Worm (Caenorhabditis elegans) whole organism, late embryonic: ENCODE measurements around the gene C37C3.9.

ENCODE experiments used
- Y22D7AL.16 ChIP-seq: sonication (generic microtip); optimal IDR thresholded peaks from 2 replicates; lab custom pipeline; 2016; ENCODE audit warnings: missing genetic modification characterization, missing compliant biosample characterization
- ama-1 ChIP-seq: fragments of 150-350 bp; optimal IDR thresholded peaks from 2 replicates; lab custom pipeline; 2014
- ceh-18 ChIP-seq: sonication (generic microtip); optimal IDR thresholded peaks from 2 replicates; lab custom pipeline; 2016; ENCODE audit warnings: missing genetic modification characterization, missing compliant biosample characterization
- ets-4 ChIP-seq: sonication (generic microtip); optimal IDR thresholded peaks from 2 replicates; lab custom pipeline; 2016; ENCODE audit warnings: missing genetic modification characterization, missing compliant biosample characterization
- mec-3 ChIP-seq: sonication (generic microtip); optimal IDR thresholded peaks from 2 replicates; lab custom pipeline; 2016; ENCODE audit warnings: borderline replicate concordance, missing genetic modification characterization, missing compliant biosample characterization
- nfya-1 ChIP-seq: sonication (generic microtip); optimal IDR thresholded peaks from 2 replicates; lab custom pipeline; 2017; ENCODE audit warnings: missing genetic modification characterization, mild to moderate bottlenecking, missing compliant biosample characterization, antibody characterized with exemption, moderate library complexity
- nhr-11 ChIP-seq: fragments of 150-350 bp; optimal IDR thresholded peaks from 2 replicates; lab custom pipeline; 2014; ENCODE audit warnings: missing biosample characterization, missing genetic modification characterization
- tbx-2 ChIP-seq: sonication (generic microtip); optimal IDR thresholded peaks from 2 replicates; lab custom pipeline; 2016; ENCODE audit warnings: missing genetic modification characterization, missing compliant biosample characterization
- unc-55 ChIP-seq: sonication (generic microtip); optimal IDR thresholded peaks from 2 replicates; lab custom pipeline; 2017; ENCODE audit warnings: missing biosample characterization, missing genetic modification reagents, missing genetic modification characterization
- unc-86 ChIP-seq: sonication (generic microtip); optimal IDR thresholded peaks from 2 replicates; lab custom pipeline; 2016; ENCODE audit warnings: missing genetic modification characterization, missing compliant biosample characterization

DNA sequence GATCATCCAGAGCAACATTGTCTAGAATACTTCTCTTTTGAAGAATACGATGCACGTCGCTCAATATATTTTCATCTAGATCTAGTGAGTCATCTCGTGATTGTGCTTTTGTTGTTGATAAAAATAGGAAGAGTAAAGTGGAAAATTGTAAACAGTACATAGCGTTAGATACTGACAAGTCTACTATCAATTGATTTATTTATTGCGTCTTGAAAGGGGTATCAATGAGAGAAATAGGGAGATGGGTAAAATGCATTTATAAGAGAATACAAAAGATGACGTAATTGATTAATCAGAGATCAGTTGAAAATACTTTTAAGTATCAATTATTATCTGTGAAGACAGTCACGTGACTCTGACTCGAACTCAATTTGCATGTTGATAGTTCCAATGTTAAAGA, 17.6 kb downstream of the C37C3.9 start, which contains the start of gene txt-5:
- TF ChIP-seq nhr-11 (no peak), Y22D7AL.16 (no peak), unc-86 (no peak), nfya-1 (no peak), tbx-2 (tag; lab: Kevin White, UChicago) (no peak), mec-3 (no peak), unc-55 (no peak), ama-1 (no peak), ceh-18 (tag; lab: Kevin White, UChicago) (no peak), ets-4 (tag; lab: Kevin White, UChicago) (no peak)
